Worm (Caenorhabditis elegans) whole organism, L2 larva: ENCODE measurements around the gene srw-76.

ENCODE experiments used
- Y55F3AM.14 ChIP-seq: fragments of 200-800 bp; sonication (Bioruptor generic); optimal IDR thresholded peaks from 2 replicates; lab custom pipeline; 2018; ENCODE audit warnings: mild to moderate bottlenecking, missing genetic modification characterization, missing compliant biosample characterization
- ama-1 ChIP-seq: fragments of 150-350 bp; optimal IDR thresholded peaks from 2 replicates; lab custom pipeline; 2018; ENCODE audit warnings: inconsistent platforms
- fos-1 ChIP-seq: fragments of 150-350 bp; optimal IDR thresholded peaks from 2 replicates; lab custom pipeline; 2014; ENCODE audit warnings: missing biosample characterization, missing genetic modification characterization
- gmeb-1 ChIP-seq: fragments of 150-350 bp; optimal IDR thresholded peaks from 2 replicates; lab custom pipeline; 2014; ENCODE audit warnings: missing biosample characterization, missing genetic modification characterization
- mab-5 ChIP-seq: fragments of 150-350 bp; optimal IDR thresholded peaks from 2 replicates; lab custom pipeline; 2014; ENCODE audit warnings: missing biosample characterization, missing genetic modification characterization
- mbf-1 ChIP-seq: sonication (generic microtip); optimal IDR thresholded peaks from 2 replicates; lab custom pipeline; 2017; ENCODE audit warnings: missing biosample characterization, missing genetic modification characterization
- mdl-1 ChIP-seq, 2 experiments: fragments of 150-350 bp in 1 of 2; sonication (generic microtip) in 1 of 2; optimal IDR thresholded peaks; 2 replicates each; lab custom pipeline; 2017; ENCODE audit warnings: missing biosample characterization in 2 of 2, missing genetic modification characterization in 2 of 2
- nhr-11 ChIP-seq: fragments of 150-350 bp; optimal IDR thresholded peaks from 2 replicates; lab custom pipeline; 2014; ENCODE audit warnings: missing biosample characterization, missing genetic modification characterization
- nhr-12 ChIP-seq: fragments of 150-350 bp; optimal IDR thresholded peaks from 2 replicates; lab custom pipeline; 2014; ENCODE audit warnings: missing biosample characterization, missing genetic modification characterization
- nhr-23 ChIP-seq: fragments of 150-350 bp; optimal IDR thresholded peaks from 2 replicates; lab custom pipeline; 2014; ENCODE audit warnings: missing biosample characterization, missing genetic modification reagents, missing genetic modification characterization
- nhr-237 ChIP-seq: fragments of 150-350 bp; optimal IDR thresholded peaks from 2 replicates; lab custom pipeline; 2014; ENCODE audit warnings: missing biosample characterization, missing genetic modification characterization
- skn-1 ChIP-seq: sonication (generic microtip); optimal IDR thresholded peaks from 2 replicates; lab custom pipeline; 2017; ENCODE audit warnings: missing biosample characterization, missing genetic modification characterization
- unc-62 ChIP-seq: fragments of 150-350 bp; optimal IDR thresholded peaks from 2 replicates; lab custom pipeline; 2014; ENCODE audit warnings: missing biosample characterization, missing genetic modification reagents, missing genetic modification characterization

ce11 chrV:16606313-16606712, 31.8 kb downstream of the srw-76 start, which contains the start of gene Y32B12C.1:
- TF ChIP-seq nhr-237 (tag; lab: Kevin White, UChicago) = no peak
- TF ChIP-seq unc-62 (GFP tag; lab: Kevin White, UChicago) = no peak
- no peak for TF ChIP-seq nhr-11 (tag; lab: Kevin White, UChicago)
- no peak for TF ChIP-seq nhr-12 (tag; lab: Kevin White, UChicago)
- TF ChIP-seq gmeb-1 (tag; lab: Kevin White, UChicago) = no peak
- TF ChIP-seq ama-1 (lab: Kevin White, UChicago) = no peak
- no peak for TF ChIP-seq fos-1 (tag; lab: Kevin White, UChicago)
- TF ChIP-seq nhr-23 (tag; lab: Kevin White, UChicago) = no peak
- no peak for TF ChIP-seq mab-5 (tag; lab: Kevin White, UChicago)
- TF ChIP-seq mdl-1 (tag; optimal IDR thresholded peaks at IDR 0.05; lab: Kevin White, UChicago) = no peak
- TF ChIP-seq Y55F3AM.14 = no peak
- TF ChIP-seq skn-1 (tag; lab: Kevin White, UChicago) = no peak
- no peak for TF ChIP-seq mbf-1
